Worm (Caenorhabditis elegans) whole organism, L4/young adult: Measurements from ENCODE around the gene rgs-6.

Experiments
- W03F9.2 ChIP-seq: fragments of 150-350 bp; optimal IDR thresholded peaks from 2 replicates; lab custom pipeline; 2014; ENCODE audit warnings: missing biosample characterization, missing genetic modification characterization
- dao-5 ChIP-seq: sonication (generic microtip); optimal IDR thresholded peaks from 2 replicates; lab custom pipeline; 2016; ENCODE audit warnings: missing genotype, missing genetic modification characterization, moderate library complexity, missing compliant biosample characterization
- him-1 ChIP-seq: sonication (generic microtip); optimal IDR thresholded peaks from 2 replicates; lab custom pipeline; 2016; ENCODE audit warnings: missing genotype, missing genetic modification reagents, missing genetic modification characterization, missing compliant biosample characterization

DNA sequence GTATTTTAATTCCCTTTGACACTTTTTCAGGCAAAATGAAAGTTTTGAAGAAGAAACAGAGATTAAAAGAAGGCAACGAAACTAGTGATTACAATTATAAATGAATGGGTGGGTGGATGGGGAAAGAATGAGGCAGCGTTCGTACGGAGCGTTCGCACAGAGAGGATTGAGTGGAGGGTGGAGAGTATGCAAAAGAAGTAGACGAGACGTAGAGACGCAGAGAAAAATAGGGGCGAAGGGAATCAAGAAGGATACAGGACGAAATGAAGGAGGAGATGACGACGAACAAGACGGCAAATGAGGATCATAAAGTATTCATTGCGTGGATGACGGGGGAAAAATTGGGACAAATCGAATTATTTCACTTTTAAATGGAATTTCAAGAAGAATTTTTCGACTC, 31.2 kb upstream of the rgs-6 start:
- TF ChIP-seq him-1 (tag; lab: Kevin White, UChicago) (no peak), W03F9.2 (tag; lab: Kevin White, UChicago) (no peak), dao-5 (no peak)
